Fruit fly (Drosophila melanogaster): ENCODE results near the gene alpha-Man-Ia.

The alpha-Man-Ia gene

DNA sequence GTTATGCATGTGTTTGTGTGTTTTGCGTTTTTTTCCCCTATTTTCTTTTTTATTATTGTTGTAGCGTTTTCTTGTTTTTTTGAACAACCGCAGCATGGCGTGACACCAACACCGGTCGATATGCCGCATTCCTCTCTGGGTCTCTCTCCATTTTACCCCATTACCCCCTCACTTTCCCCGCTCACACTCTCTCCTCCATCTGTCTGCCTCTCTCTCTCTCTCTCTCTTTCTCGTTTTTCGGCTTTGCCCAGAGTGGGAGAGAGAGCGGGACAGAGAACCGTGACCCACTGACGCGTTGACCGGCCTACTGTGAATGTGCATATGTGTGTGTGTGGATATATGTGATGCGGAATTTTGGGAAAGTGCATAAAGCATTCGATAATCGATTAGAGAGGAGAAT, 78.4 kb downstream of the alpha-Man-Ia start:
- TF ChIP-seq tj (GFP tag; optimal IDR thresholded peaks at IDR 0.05): no peak
- peak; percentile 1 for TF ChIP-seq Mnt (GFP tag; optimal IDR thresholded peaks at IDR 0.05)

DNA sequence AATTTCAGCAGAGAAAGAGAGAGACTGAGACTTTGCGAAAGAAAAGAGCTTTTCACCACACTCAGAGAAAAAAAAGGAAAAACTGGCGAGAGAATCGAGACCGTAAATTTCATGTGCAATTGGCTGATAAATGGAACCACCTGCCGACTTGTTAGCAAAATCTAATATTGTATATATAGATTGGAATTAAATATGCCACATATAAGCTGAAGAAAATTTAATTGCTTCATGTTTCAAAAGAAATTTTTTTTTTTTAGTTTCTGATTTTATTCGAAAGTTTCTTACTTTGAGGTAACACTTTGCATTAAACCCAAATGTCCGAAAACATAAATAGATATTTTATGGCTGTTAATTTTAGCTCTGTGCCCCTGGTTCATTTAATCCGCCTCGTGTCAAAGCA, 81.0 kb downstream of the alpha-Man-Ia start:
- TF ChIP-seq CG11617 (GFP tag; optimal IDR thresholded peaks at IDR 0.05) (no peak), ovo (GFP tag; optimal IDR thresholded peaks at IDR 0.05) (no peak), CG7101 (tag; optimal IDR thresholded peaks at IDR 0.05) (no peak), CG14711 (tag; optimal IDR thresholded peaks at IDR 0.05) (peak; percentile 5), Hr96 (GFP tag; optimal IDR thresholded peaks at IDR 0.05) (no peak), kay (GFP tag; ENCODE audit: borderline replicate concordance) (no peak), Clk (GFP tag; optimal IDR thresholded peaks at IDR 0.05) (no peak)

DNA sequence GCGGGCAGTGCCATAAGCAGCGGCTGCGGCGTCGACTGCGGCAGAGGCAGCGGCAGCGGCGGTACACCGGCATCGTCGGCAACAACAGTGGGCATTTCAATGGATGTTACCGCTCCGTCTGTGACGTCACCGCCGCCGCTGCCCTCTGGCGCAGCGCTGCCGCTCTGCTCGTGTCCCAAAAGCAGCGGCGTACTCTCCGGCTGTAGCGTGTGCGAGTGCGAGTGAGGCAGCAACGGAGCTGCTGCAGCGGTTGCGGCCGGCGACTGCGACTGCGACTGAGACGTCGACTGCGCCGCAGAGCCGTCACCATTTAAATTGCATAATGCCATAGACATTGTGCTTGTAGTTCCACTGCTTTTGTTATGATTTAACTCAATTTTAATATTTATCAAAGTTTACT, 82.2 kb downstream of the alpha-Man-Ia start:
- TF ChIP-seq pad (GFP tag; optimal IDR thresholded peaks at IDR 0.05): no peak
- TF ChIP-seq cnc (optimal IDR thresholded peaks at IDR 0.05): no peak
- no peak for TF ChIP-seq CG7045 (GFP tag; optimal IDR thresholded peaks at IDR 0.05)
- TF ChIP-seq CG11617 (GFP tag; optimal IDR thresholded peaks at IDR 0.05): no peak
- no peak for TF ChIP-seq CG33017 (tag; optimal IDR thresholded peaks at IDR 0.05)
- no peak for TF ChIP-seq Crg-1 (GFP tag; optimal IDR thresholded peaks at IDR 0.05)
- no peak for TF ChIP-seq Mnt (GFP tag; optimal IDR thresholded peaks at IDR 0.05)
- TF ChIP-seq tj (GFP tag; optimal IDR thresholded peaks at IDR 0.05): no peak
- TF ChIP-seq CG14711 (tag; optimal IDR thresholded peaks at IDR 0.05): no peak
- TF ChIP-seq CG12768 (GFP tag; optimal IDR thresholded peaks at IDR 0.05): no peak

DNA sequence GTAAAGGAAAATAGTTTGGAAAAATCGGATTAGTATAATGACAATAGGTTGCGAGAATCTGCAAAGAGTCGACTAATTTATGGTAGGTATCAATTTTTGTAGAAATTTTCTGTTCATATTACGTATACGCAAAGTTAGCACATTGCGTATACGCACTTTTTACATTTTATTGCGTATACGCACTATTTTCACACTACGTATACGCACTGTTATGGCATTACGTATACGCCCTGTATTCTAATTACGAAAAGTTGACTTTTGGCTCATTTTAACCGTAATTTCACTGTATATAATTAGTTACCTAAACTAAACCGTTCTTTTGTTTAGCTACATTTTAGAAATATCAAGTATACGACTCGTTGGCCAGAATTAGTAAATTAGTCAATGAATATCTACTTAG, 82.9 kb downstream of the alpha-Man-Ia start:
- TF ChIP-seq Crg-1 (GFP tag; optimal IDR thresholded peaks at IDR 0.05) (no peak), bab1 (GFP tag; optimal IDR thresholded peaks at IDR 0.05) (no peak), Clk (GFP tag; optimal IDR thresholded peaks at IDR 0.05) (no peak), Mnt (GFP tag; optimal IDR thresholded peaks at IDR 0.05) (no peak), CG33017 (tag; optimal IDR thresholded peaks at IDR 0.05) (no peak), cic (GFP tag; optimal IDR thresholded peaks at IDR 0.05) (no peak), kay (GFP tag; ENCODE audit: borderline replicate concordance) (no peak), CG11617 (GFP tag; optimal IDR thresholded peaks at IDR 0.05) (no peak), CG7045 (GFP tag; optimal IDR thresholded peaks at IDR 0.05) (no peak), Hr96 (GFP tag; optimal IDR thresholded peaks at IDR 0.05) (no peak), cnc (optimal IDR thresholded peaks at IDR 0.05) (no peak), CG5204 (GFP tag; optimal IDR thresholded peaks at IDR 0.05) (no peak)

DNA sequence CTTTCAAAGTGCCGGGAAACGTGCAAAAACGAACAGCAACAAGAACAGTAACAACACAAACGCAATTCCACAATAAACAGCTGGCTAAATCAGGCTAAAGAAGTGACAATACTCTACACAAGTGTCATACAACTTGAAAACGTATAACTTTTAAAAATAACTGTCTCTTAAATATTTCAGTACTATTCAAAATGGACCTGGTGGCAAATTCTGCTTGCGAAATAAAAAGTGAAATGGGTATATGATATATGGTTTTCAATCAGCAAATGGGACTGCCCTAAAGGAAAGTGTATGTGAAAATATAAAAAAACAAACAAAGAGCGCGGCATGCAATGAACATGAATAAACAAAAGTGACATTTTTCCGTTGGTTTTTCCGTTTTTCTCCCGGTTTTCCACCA, 83.8 kb downstream of the alpha-Man-Ia start:
- no peak for TF ChIP-seq tj (GFP tag; optimal IDR thresholded peaks at IDR 0.05)

DNA sequence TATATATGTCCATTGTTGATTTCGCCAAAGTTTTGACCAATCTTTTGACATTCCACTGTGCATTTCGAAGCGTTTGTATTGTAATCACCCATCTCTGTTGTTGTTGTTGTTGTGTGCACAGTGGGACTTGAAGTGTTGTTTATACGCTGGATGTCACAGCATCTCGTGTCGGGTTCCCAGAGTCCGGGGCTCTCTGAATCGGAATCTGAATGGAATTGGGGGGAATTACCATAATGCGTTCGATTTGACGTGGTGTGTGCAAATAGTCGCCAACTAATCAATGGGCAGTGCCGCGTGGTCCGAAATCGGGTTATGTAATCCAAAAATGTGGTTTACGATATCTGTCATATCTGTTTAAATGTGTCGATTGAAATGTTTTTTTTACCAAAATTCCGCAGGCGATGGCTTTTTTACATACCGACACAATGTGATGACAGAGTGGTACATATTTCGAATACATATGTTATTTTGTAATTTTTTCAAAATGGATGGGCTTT, 91.7 kb downstream of the alpha-Man-Ia start:
- TF ChIP-seq ovo (GFP tag; optimal IDR thresholded peaks at IDR 0.05): no peak
- TF ChIP-seq CG14711 (tag; optimal IDR thresholded peaks at IDR 0.05): no peak
- no peak for TF ChIP-seq cic (GFP tag; optimal IDR thresholded peaks at IDR 0.05)
- TF ChIP-seq CG7045 (GFP tag; optimal IDR thresholded peaks at IDR 0.05): no peak
- no peak for TF ChIP-seq Crg-1 (GFP tag; optimal IDR thresholded peaks at IDR 0.05)
- no peak for TF ChIP-seq CG12768 (GFP tag; optimal IDR thresholded peaks at IDR 0.05)
- no peak for TF ChIP-seq CG1620 (GFP tag; optimal IDR thresholded peaks at IDR 0.05)
- TF ChIP-seq Hr96 (GFP tag; optimal IDR thresholded peaks at IDR 0.05): no peak

DNA sequence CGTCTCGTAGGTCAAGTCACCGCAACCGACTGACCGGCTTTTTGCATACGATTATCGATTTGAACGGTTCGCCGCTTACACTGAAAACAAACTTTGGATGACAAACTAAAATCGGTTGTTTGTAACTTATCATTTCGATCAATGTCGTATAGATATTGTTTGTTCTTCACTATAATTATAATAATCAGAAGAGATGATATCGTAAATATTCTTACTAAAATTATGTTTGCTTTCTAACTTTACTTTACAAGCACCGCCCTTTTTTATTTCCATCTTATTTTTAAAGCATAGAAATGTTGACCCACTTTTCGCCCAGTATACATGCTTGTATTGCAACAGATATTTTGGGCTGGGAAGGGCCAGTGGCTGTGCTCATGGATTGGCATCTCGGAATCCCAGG, 92.7 kb downstream of the alpha-Man-Ia start, which contains the start of gene CG2961:
Gene CG2961 (minus strand): TSS at position 16 of the 400 bp plus-strand sequence.
- TF ChIP-seq bab1 (GFP tag; optimal IDR thresholded peaks at IDR 0.05) (no peak), CG7045 (GFP tag; optimal IDR thresholded peaks at IDR 0.05) (no peak), CG12768 (GFP tag; optimal IDR thresholded peaks at IDR 0.05) (no peak), CG14711 (tag; optimal IDR thresholded peaks at IDR 0.05) (no peak), pad (GFP tag; optimal IDR thresholded peaks at IDR 0.05) (no peak), tj (GFP tag; optimal IDR thresholded peaks at IDR 0.05) (no peak), Hr96 (GFP tag; optimal IDR thresholded peaks at IDR 0.05) (no peak), CG5204 (GFP tag; optimal IDR thresholded peaks at IDR 0.05) (no peak)

DNA sequence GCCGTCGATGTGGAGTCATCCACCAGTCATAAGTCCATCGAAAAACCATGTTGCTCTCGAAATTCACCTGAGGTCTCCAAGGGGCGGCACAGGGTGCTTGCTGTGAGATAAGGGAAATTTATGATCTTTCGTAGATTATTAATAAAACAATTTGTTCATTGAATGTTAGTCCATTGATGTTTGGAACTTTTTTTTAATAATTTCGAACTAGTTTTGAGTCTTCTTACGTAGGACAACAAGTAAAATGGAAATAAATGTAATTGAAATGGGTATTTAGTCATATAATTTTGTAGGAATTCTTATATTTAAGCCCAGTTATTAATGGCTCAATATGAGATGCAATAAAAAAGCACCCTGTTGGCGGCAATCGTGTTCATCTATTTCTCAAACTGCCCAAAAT, 93.3 kb downstream of the alpha-Man-Ia start:
- TF ChIP-seq pad (GFP tag; optimal IDR thresholded peaks at IDR 0.05) (no peak), Crg-1 (GFP tag; optimal IDR thresholded peaks at IDR 0.05) (no peak), tj (GFP tag; optimal IDR thresholded peaks at IDR 0.05) (no peak), toe (GFP tag; optimal IDR thresholded peaks at IDR 0.05) (no peak)

DNA sequence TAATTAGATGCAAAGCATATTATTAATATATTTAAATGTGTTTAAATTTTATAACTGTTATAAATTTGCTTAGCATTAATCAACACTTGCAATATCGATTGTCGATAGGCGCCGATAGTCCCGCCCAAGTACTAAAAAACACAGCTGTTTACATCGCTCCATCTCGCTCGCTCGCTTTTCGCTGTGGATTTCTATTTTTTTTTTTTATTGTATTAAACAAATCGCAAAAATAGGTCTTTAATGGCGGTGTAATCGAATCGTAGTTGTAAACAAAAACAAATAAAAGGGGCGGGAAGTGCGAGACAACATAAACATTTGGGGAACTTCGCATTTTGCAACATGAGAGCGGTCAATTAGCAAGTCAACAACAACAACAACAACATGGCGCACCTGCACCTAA, 105.8 kb downstream of the alpha-Man-Ia start, which contains the start of gene CG34408:
Gene CG34408 (plus strand): TSS at position 156 of the 400 bp plus-strand sequence.
- no peak for TF ChIP-seq ovo (GFP tag; optimal IDR thresholded peaks at IDR 0.05)
- TF ChIP-seq CG5204 (GFP tag; optimal IDR thresholded peaks at IDR 0.05): no peak
- TF ChIP-seq Clk (GFP tag; optimal IDR thresholded peaks at IDR 0.05): no peak
- TF ChIP-seq CG33017 (tag; optimal IDR thresholded peaks at IDR 0.05): no peak
- TF ChIP-seq CG7045 (GFP tag; optimal IDR thresholded peaks at IDR 0.05): no peak
- peak; percentile 16 for TF ChIP-seq CG14711 (tag; optimal IDR thresholded peaks at IDR 0.05)
- TF ChIP-seq tj (GFP tag; optimal IDR thresholded peaks at IDR 0.05): peak; percentile 6
- peak; percentile 22 for TF ChIP-seq CG7101 (tag; optimal IDR thresholded peaks at IDR 0.05)
- TF ChIP-seq cic (GFP tag; optimal IDR thresholded peaks at IDR 0.05): no peak
- peak; percentile 0 for TF ChIP-seq Mnt (GFP tag; optimal IDR thresholded peaks at IDR 0.05)
- TF ChIP-seq pad (GFP tag; optimal IDR thresholded peaks at IDR 0.05): peak; percentile 22
- no peak for TF ChIP-seq cnc (optimal IDR thresholded peaks at IDR 0.05)
- TF ChIP-seq toe (GFP tag; optimal IDR thresholded peaks at IDR 0.05): no peak
- peak; percentile 1 for TF ChIP-seq CG11617 (GFP tag; optimal IDR thresholded peaks at IDR 0.05)
- TF ChIP-seq CG1620 (GFP tag; optimal IDR thresholded peaks at IDR 0.05): no peak
- TF ChIP-seq bab1 (GFP tag; optimal IDR thresholded peaks at IDR 0.05): peak; percentile 15
